Worm (Caenorhabditis elegans) whole organism, L1 larva: Measurements from ENCODE around the gene pat-3.

ENCODE experiments used
- C04F5.9 ChIP-seq: sonication (generic microtip); optimal IDR thresholded peaks from 2 replicates; lab custom pipeline; 2016; ENCODE audit warnings: missing genetic modification characterization, missing compliant biosample characterization
- C16A3.4 ChIP-seq: fragments of 150-350 bp; optimal IDR thresholded peaks from 2 replicates; lab custom pipeline; 2014; ENCODE audit warnings: missing biosample characterization, missing genetic modification characterization
- C34B4.2 ChIP-seq: sonication (generic microtip); optimal IDR thresholded peaks from 2 replicates; lab custom pipeline; 2017; ENCODE audit warnings: mild to moderate bottlenecking, missing genetic modification characterization, missing compliant biosample characterization
- F16B12.6 ChIP-seq: fragments of 150-350 bp; optimal IDR thresholded peaks from 2 replicates; lab custom pipeline; 2014; ENCODE audit warnings: missing biosample characterization, missing genetic modification characterization
- aha-1 ChIP-seq: fragments of 150-350 bp; optimal IDR thresholded peaks from 2 replicates; lab custom pipeline; 2014; ENCODE audit warnings: missing biosample characterization, missing genetic modification characterization
- alr-1 ChIP-seq: fragments of 200-800 bp; sonication (Bioruptor generic); optimal IDR thresholded peaks from 2 replicates; lab custom pipeline; 2018; ENCODE audit warnings: borderline replicate concordance, mild to moderate bottlenecking, missing genetic modification characterization, missing compliant biosample characterization
- ama-1 ChIP-seq: fragments of 150-350 bp; optimal IDR thresholded peaks from 2 replicates; lab custom pipeline; 2014
- blmp-1 ChIP-seq: fragments of 150-350 bp; optimal IDR thresholded peaks from 2 replicates; lab custom pipeline; 2014; ENCODE audit warnings: missing biosample characterization, missing genetic modification characterization
- ceh-82 ChIP-seq, 3 experiments: fragments of 150-350 bp in 1 of 3; sonication (generic microtip) in 2 of 3; optimal IDR thresholded peaks; 2 replicates each; lab custom pipeline; 2014 to 2017; ENCODE audit warnings: missing biosample characterization in 3 of 3, missing genetic modification characterization in 3 of 3
- ceh-88 ChIP-seq: fragments of 200-800 bp; sonication (Bioruptor generic); IDR thresholded peaks from 2 replicates; pipeline ENCODE4 v1.3.6; 2022; ENCODE audit warnings: missing genetic modification characterization, missing compliant biosample characterization
- dsc-1 ChIP-seq: sonication (generic microtip); optimal IDR thresholded peaks from 2 replicates; lab custom pipeline; 2016; ENCODE audit warnings: mild to moderate bottlenecking, missing genetic modification characterization, missing compliant biosample characterization
- efl-1 ChIP-seq, 4 experiments: fragments of 150-350 bp; optimal IDR thresholded peaks in 3 of 4; peaks in 1 of 4; 1 replicate in 1 of 4; 2 replicates in 3 of 4; lab custom pipeline; 2014; ENCODE audit warnings: missing biosample characterization in 2 of 4, missing genetic modification characterization in 2 of 4, missing genetic modification reagents in 2 of 4
- efl-3 ChIP-seq: fragments of 200-800 bp; sonication (Bioruptor generic); optimal IDR thresholded peaks from 2 replicates; lab custom pipeline; 2018; ENCODE audit warnings: mild to moderate bottlenecking, missing genetic modification characterization, missing compliant biosample characterization
- elt-2 ChIP-seq: sonication (generic microtip); optimal IDR thresholded peaks from 2 replicates; lab custom pipeline; 2016; ENCODE audit warnings: missing genetic modification characterization, mild to moderate bottlenecking, inconsistent platforms, missing compliant biosample characterization, missing genetic modification reagents
- elt-3 ChIP-seq, 6 experiments: fragments of 150-350 bp in 1 of 6; sonication (generic microtip); optimal IDR thresholded peaks; 2 replicates each; lab custom pipeline; 2017 to 2018; ENCODE audit warnings: missing biosample characterization in 6 of 6, missing genetic modification characterization in 6 of 6, inconsistent platforms in 1 of 6
- ets-5 ChIP-seq: fragments of 200-800 bp; sonication (Bioruptor generic); IDR thresholded peaks from 2 replicates; pipeline ENCODE4 v1.3.6; 2022; ENCODE audit warnings: missing genetic modification characterization, missing compliant biosample characterization
- fkh-10 ChIP-seq: sonication (generic microtip); optimal IDR thresholded peaks from 2 replicates; lab custom pipeline; 2017; ENCODE audit warnings: missing biosample characterization, missing genetic modification reagents, missing genetic modification characterization
- fkh-8 ChIP-seq: sonication (generic microtip); optimal IDR thresholded peaks from 2 replicates; lab custom pipeline; 2016; ENCODE audit warnings: mild to moderate bottlenecking, missing genetic modification characterization, missing compliant biosample characterization
- fos-1 ChIP-seq: fragments of 150-350 bp; optimal IDR thresholded peaks from 2 replicates; lab custom pipeline; 2014; ENCODE audit warnings: missing biosample characterization, missing genetic modification characterization
- grh-1 ChIP-seq: fragments of 200-800 bp; sonication (Bioruptor generic); IDR thresholded peaks from 2 replicates; pipeline ENCODE4 v1.3.6; 2022; ENCODE audit warnings: missing genetic modification reagents, missing genetic modification characterization, missing compliant biosample characterization
- hpl-2 ChIP-seq: fragments of 150-350 bp; optimal IDR thresholded peaks from 2 replicates; lab custom pipeline; 2014; ENCODE audit warnings: missing biosample characterization, missing genetic modification reagents, missing genetic modification characterization
- irx-1 ChIP-seq: sonication (generic microtip); optimal IDR thresholded peaks from 2 replicates; lab custom pipeline; 2016; ENCODE audit warnings: missing genetic modification characterization, missing compliant biosample characterization
- jun-1 ChIP-seq: fragments of 150-350 bp; optimal IDR thresholded peaks from 2 replicates; lab custom pipeline; 2014; ENCODE audit warnings: missing biosample characterization, missing genetic modification reagents, missing genetic modification characterization
- lin-13 ChIP-seq: fragments of 150-350 bp; optimal IDR thresholded peaks from 2 replicates; lab custom pipeline; 2014; ENCODE audit warnings: missing biosample characterization, missing genetic modification reagents, missing genetic modification characterization
- lin-14 ChIP-seq: fragments of 200-800 bp; sonication (Bioruptor generic); optimal IDR thresholded peaks from 2 replicates; lab custom pipeline; 2018; ENCODE audit warnings: mild to moderate bottlenecking, missing genetic modification characterization, moderate library complexity, missing compliant biosample characterization
- lin-35 ChIP-seq, 2 experiments: fragments of 150-350 bp; optimal IDR thresholded peaks; 2 replicates each; lab custom pipeline; 2014; ENCODE audit warnings: missing biosample characterization in 2 of 2, missing genetic modification characterization in 2 of 2, missing genetic modification reagents in 2 of 2
- lin-39 ChIP-seq: fragments of 150-350 bp; optimal IDR thresholded peaks from 2 replicates; lab custom pipeline; 2014; ENCODE audit warnings: missing biosample characterization, missing genetic modification reagents, missing genetic modification characterization
- lir-3 ChIP-seq: sonication (generic microtip); optimal IDR thresholded peaks from 2 replicates; lab custom pipeline; 2016; ENCODE audit warnings: mild to moderate bottlenecking, missing genetic modification characterization, moderate library complexity, missing compliant biosample characterization; ENCODE audit not compliant: poor library complexity
- lsy-2 ChIP-seq, 2 experiments: fragments of 150-350 bp; optimal IDR thresholded peaks; 2 replicates each; lab custom pipeline; 2014; ENCODE audit warnings: missing biosample characterization in 2 of 2, missing genetic modification characterization in 2 of 2
- mdl-1 ChIP-seq, 2 experiments: fragments of 150-350 bp; optimal IDR thresholded peaks; 2 replicates each; lab custom pipeline; 2014 to 2017; ENCODE audit warnings: missing biosample characterization in 2 of 2, missing genetic modification characterization in 2 of 2, inconsistent platforms in 1 of 2
- mep-1 ChIP-seq: fragments of 150-350 bp; optimal IDR thresholded peaks from 2 replicates; lab custom pipeline; 2014; ENCODE audit warnings: missing biosample characterization, missing genetic modification characterization
- nhr-11 ChIP-seq: fragments of 150-350 bp; optimal IDR thresholded peaks from 2 replicates; lab custom pipeline; 2014; ENCODE audit warnings: missing biosample characterization, missing genetic modification characterization
- nhr-12 ChIP-seq: sonication (generic microtip); optimal IDR thresholded peaks from 2 replicates; lab custom pipeline; 2017; ENCODE audit warnings: missing biosample characterization, missing genetic modification characterization
- nhr-19 ChIP-seq: fragments of 200-800 bp; sonication (Bioruptor generic); conservative IDR thresholded peaks from 2 replicates; pipeline ENCODE4 v1.3.6; 2022; ENCODE audit warnings: missing genetic modification characterization, missing compliant biosample characterization
- nhr-237 ChIP-seq: fragments of 150-350 bp; optimal IDR thresholded peaks from 2 replicates; lab custom pipeline; 2014; ENCODE audit warnings: missing biosample characterization, missing genetic modification characterization
- nhr-28 ChIP-seq: fragments of 150-350 bp; optimal IDR thresholded peaks from 2 replicates; lab custom pipeline; 2014; ENCODE audit warnings: missing biosample characterization, missing genetic modification characterization
- nhr-76 ChIP-seq: sonication (generic microtip); optimal IDR thresholded peaks from 2 replicates; lab custom pipeline; 2017; ENCODE audit warnings: missing biosample characterization, missing genetic modification characterization
- nhr-77 ChIP-seq: fragments of 150-350 bp; optimal IDR thresholded peaks from 2 replicates; lab custom pipeline; 2014; ENCODE audit warnings: missing biosample characterization, missing genetic modification characterization
- nhr-90 ChIP-seq: sonication (generic microtip); optimal IDR thresholded peaks from 2 replicates; lab custom pipeline; 2016; ENCODE audit warnings: mild to moderate bottlenecking, missing genetic modification characterization, missing compliant biosample characterization; ENCODE audit not compliant: poor library complexity
- pag-3 ChIP-seq: sonication (generic microtip); optimal IDR thresholded peaks from 2 replicates; lab custom pipeline; 2017; ENCODE audit warnings: missing genetic modification characterization, mild to moderate bottlenecking, missing compliant biosample characterization, antibody characterized with exemption, borderline replicate concordance; ENCODE audit not compliant: insufficient read depth
- pqm-1 ChIP-seq: sonication (generic microtip); optimal IDR thresholded peaks from 3 replicates; lab custom pipeline; 2017; ENCODE audit warnings: missing biosample characterization, missing genetic modification characterization
- rnt-1 ChIP-seq: sonication (generic microtip); optimal IDR thresholded peaks from 2 replicates; lab custom pipeline; 2016; ENCODE audit warnings: mild to moderate bottlenecking, missing genetic modification characterization, moderate library complexity, missing compliant biosample characterization
- skn-1 ChIP-seq: fragments of 150-350 bp; optimal IDR thresholded peaks from 2 replicates; lab custom pipeline; 2014; ENCODE audit warnings: missing biosample characterization, missing genetic modification characterization
- snu-23 ChIP-seq: sonication (generic microtip); optimal IDR thresholded peaks from 2 replicates; lab custom pipeline; 2016; ENCODE audit warnings: missing genetic modification characterization, missing compliant biosample characterization
- tbx-2 ChIP-seq: sonication (generic microtip); optimal IDR thresholded peaks from 2 replicates; lab custom pipeline; 2016; ENCODE audit warnings: missing genetic modification characterization, missing compliant biosample characterization
- tlp-1 ChIP-seq: fragments of 150-350 bp; optimal IDR thresholded peaks from 2 replicates; lab custom pipeline; 2014; ENCODE audit warnings: missing biosample characterization, missing genetic modification characterization
- unc-130 ChIP-seq: fragments of 150-350 bp; optimal IDR thresholded peaks from 2 replicates; lab custom pipeline; 2017; ENCODE audit warnings: missing biosample characterization, missing genetic modification characterization, inconsistent platforms
- unc-62 ChIP-seq: fragments of 150-350 bp; optimal IDR thresholded peaks from 2 replicates; lab custom pipeline; 2014; ENCODE audit warnings: missing biosample characterization, missing genetic modification reagents, missing genetic modification characterization
- unc-98 ChIP-seq: fragments of 200-800 bp; sonication (Bioruptor generic); IDR thresholded peaks from 2 replicates; pipeline ENCODE4 v1.3.6; 2022; ENCODE audit warnings: missing genetic modification characterization, missing compliant biosample characterization
- vab-15 ChIP-seq: sonication (generic microtip); optimal IDR thresholded peaks from 2 replicates; lab custom pipeline; 2017; ENCODE audit warnings: missing genotype, mild to moderate bottlenecking, missing genetic modification characterization, missing compliant biosample characterization
- xbp-1 ChIP-seq: sonication (generic microtip); optimal IDR thresholded peaks from 2 replicates; lab custom pipeline; 2016; ENCODE audit warnings: missing genetic modification characterization, missing compliant biosample characterization
- zag-1 ChIP-seq: fragments of 150-350 bp; optimal IDR thresholded peaks from 2 replicates; lab custom pipeline; 2014; ENCODE audit warnings: missing biosample characterization, missing genetic modification characterization
- ztf-4 ChIP-seq: fragments of 150-350 bp; optimal IDR thresholded peaks from 2 replicates; lab custom pipeline; 2014; ENCODE audit warnings: missing biosample characterization, missing genetic modification characterization

pat-3 gene

ce11 chrIII:3863814-3864507 is 50.0 kb downstream of the pat-3 start, which contains the start of gene acs-19:
acs-19 (plus strand) TSS chrIII:3864489.
- TF ChIP-seq C16A3.4 (tag; lab: Kevin White, UChicago) (no peak), elt-3 (tag; optimal IDR thresholded peaks at IDR 0.05; lab: Kevin White, UChicago) (peak in 1 of 6 experiments; percentile 11), skn-1 (tag; lab: Kevin White, UChicago) (no peak), ets-5 (GFP tag; lab: Robert Waterston, UW) (no peak), snu-23 (GFP tag; lab: Kevin White, UChicago) (peak; percentile 8), fos-1 (no peak), mdl-1 (tag; optimal IDR thresholded peaks at IDR 0.05; lab: Kevin White, UChicago) (no peak), ama-1 (lab: Kevin White, UChicago) (no peak), tlp-1 (no peak), pqm-1 (tag; lab: Kevin White, UChicago) (no peak), mep-1 (tag; lab: Kevin White, UChicago) (no peak), nhr-90 (tag; lab: Kevin White, UChicago) (no peak), unc-62 (GFP tag; lab: Kevin White, UChicago) (no peak), ceh-82 (tag; optimal IDR thresholded peaks at IDR 0.05; lab: Kevin White, UChicago) (no peak), grh-1 (GFP tag; lab: Robert Waterston, UW) (no peak), C04F5.9 (tag; lab: Kevin White, UChicago) (no peak), C34B4.2 (tag; lab: Kevin White, UChicago) (no peak), vab-15 (no peak), nhr-19 (GFP tag; lab: Robert Waterston, UW) (peak; percentile 44), aha-1 (tag; lab: Kevin White, UChicago) (no peak), lin-39 (tag; lab: Kevin White, UChicago) (no peak), nhr-76 (tag; lab: Kevin White, UChicago) (no peak), ztf-4 (tag; lab: Kevin White, UChicago) (no peak), elt-2 (no peak), xbp-1 (tag; lab: Kevin White, UChicago) (no peak), F16B12.6 (tag; lab: Kevin White, UChicago) (no peak), efl-1 (optimal IDR thresholded peaks at IDR 0.05; lab: Kevin White, UChicago) (peak in 1 of 2 experiments; percentile 14), efl-1 (GFP tag; optimal IDR thresholded peaks at IDR 0.05 in 1 of 2; lab: Kevin White, UChicago) (peak in 1 of 2 experiments; percentile 76), hpl-2 (GFP tag; lab: Kevin White, UChicago) (no peak), pag-3 (tag; lab: Kevin White, UChicago) (no peak), fkh-10 (GFP tag; lab: Kevin White, UChicago) (no peak), nhr-237 (tag; lab: Kevin White, UChicago) (no peak), unc-98 (no peak), nhr-12 (tag; lab: Kevin White, UChicago) (no peak), lsy-2 (tag; optimal IDR thresholded peaks at IDR 0.05; lab: Kevin White, UChicago) (peak in 1 of 2 experiments; percentile 14), efl-3 (GFP tag; lab: Kevin White, UChicago) (no peak), unc-130 (no peak), nhr-77 (no peak), nhr-11 (tag; lab: Kevin White, UChicago) (no peak), nhr-28 (tag; lab: Kevin White, UChicago) (no peak), irx-1 (tag; lab: Kevin White, UChicago) (no peak), zag-1 (no peak), dsc-1 (tag; lab: Kevin White, UChicago) (no peak), jun-1 (tag; lab: Kevin White, UChicago) (no peak), lir-3 (no peak), lin-35 (GFP tag; optimal IDR thresholded peaks at IDR 0.05; lab: Kevin White, UChicago) (peak in 1 of 2 experiments; percentile 52), lin-14 (GFP tag; lab: Kevin White, UChicago) (peak; percentile 65), tbx-2 (tag; lab: Kevin White, UChicago) (no peak), rnt-1 (tag; lab: Kevin White, UChicago) (no peak), ceh-88 (GFP tag; lab: Robert Waterston, UW) (no peak), lin-13 (no peak), fkh-8 (tag; lab: Kevin White, UChicago) (no peak), alr-1 (tag; lab: Kevin White, UChicago) (no peak), blmp-1 (tag; lab: Kevin White, UChicago) (peak; percentile 40)
